Fruit fly (Drosophila melanogaster): ENCODE measurements around the gene Cp190.

DNA sequence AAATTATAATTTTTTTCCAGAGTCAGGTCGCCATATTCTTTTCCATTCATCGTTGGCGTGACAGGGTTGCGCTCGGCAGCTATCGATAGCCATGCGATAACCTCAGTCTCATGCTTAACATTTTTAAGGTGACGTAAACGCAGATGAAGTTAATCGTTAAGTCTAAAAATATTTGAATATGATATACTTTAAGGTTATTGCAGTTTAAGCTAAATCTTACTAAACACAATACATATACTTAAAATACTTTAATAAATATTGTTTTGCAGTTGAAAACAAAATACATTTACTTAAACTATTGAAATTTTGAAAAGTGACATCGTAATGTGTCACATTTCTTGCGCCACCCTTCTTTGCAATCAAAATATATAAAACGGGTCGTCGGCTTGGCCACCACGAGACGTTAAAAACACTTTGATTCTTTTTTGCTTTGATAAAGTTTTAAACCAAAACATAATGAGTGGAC, at the start of gene Cp190, which contains the start of gene CG4338:
- TF ChIP-seq vri (GFP tag; optimal IDR thresholded peaks at IDR 0.05), result peak; percentile 93
- TF ChIP-seq Met (GFP tag; optimal IDR thresholded peaks at IDR 0.05), result peak; percentile 96
- no peak for TF ChIP-seq CG9139 (GFP tag; optimal IDR thresholded peaks at IDR 0.05)
- peak; percentile 97 for TF ChIP-seq dsx (GFP tag; optimal IDR thresholded peaks at IDR 0.05; ENCODE audit: poor library complexity, severe bottlenecking)
- peak; percentile 98 for TF ChIP-seq CG8119 (GFP tag; IDR thresholded peaks at IDR 0.05)
- peak; percentile 93 for TF ChIP-seq Blimp-1 (GFP tag; optimal IDR thresholded peaks at IDR 0.05)
- peak; percentile 98 for TF ChIP-seq Ets96B (tag; optimal IDR thresholded peaks at IDR 0.05)
- peak; percentile 94 for TF ChIP-seq Gug (GFP tag; IDR thresholded peaks at IDR 0.05)
- TF ChIP-seq pdm3 (GFP tag; optimal IDR thresholded peaks at IDR 0.05), result peak; percentile 97
- TF ChIP-seq Sox102F (GFP tag; optimal IDR thresholded peaks at IDR 0.05), result peak; percentile 79
- peak; percentile 98 for TF ChIP-seq Hr4 (GFP tag; optimal IDR thresholded peaks at IDR 0.05)
- TF ChIP-seq ss (GFP tag; optimal IDR thresholded peaks at IDR 0.05), result peak in 1 of 2 experiments; percentile 97
- TF ChIP-seq CG8319 (GFP tag; optimal IDR thresholded peaks at IDR 0.05), result peak; percentile 95
- TF ChIP-seq Hr38 (GFP tag; optimal IDR thresholded peaks at IDR 0.05), result no peak

All from whole organism, prepupa.